Worm (Caenorhabditis elegans) whole organism, L2 larva: ENCODE data around the gene C25H3.17.

ENCODE experiments used
- aly-2 ChIP-seq: fragments of 150-350 bp; optimal IDR thresholded peaks from 2 replicates; lab custom pipeline; 2014; ENCODE audit warnings: missing biosample characterization, missing genetic modification characterization
- nhr-6 ChIP-seq: fragments of 150-350 bp; optimal IDR thresholded peaks from 2 replicates; lab custom pipeline; 2014; ENCODE audit warnings: missing biosample characterization, missing genetic modification characterization

- TF ChIP-seq aly-2 (tag; lab: Kevin White, UChicago) (no peak), nhr-6 (no peak)
Observed at ce11 chrII:5648272-5648671, 21.2 kb downstream of the C25H3.17 start, which contains the start of gene ddl-1.
